Worm (Caenorhabditis elegans) whole organism, L3 larva: ENCODE measurements around the gene H19J13.2.

Experiments
- ama-1 ChIP-seq: fragments of 150-350 bp; optimal IDR thresholded peaks from 2 replicates; lab custom pipeline; 2018
- ceh-28 ChIP-seq: fragments of 150-350 bp; optimal IDR thresholded peaks from 2 replicates; lab custom pipeline; 2014; ENCODE audit warnings: missing biosample characterization, missing genetic modification reagents, missing genetic modification characterization
- egl-27 ChIP-seq: sonication (generic microtip); optimal IDR thresholded peaks from 4 replicates; lab custom pipeline; 2017; ENCODE audit warnings: missing biosample characterization, missing genetic modification reagents, missing genetic modification characterization
- mdl-1 ChIP-seq: fragments of 150-350 bp; optimal IDR thresholded peaks from 2 replicates; lab custom pipeline; 2014; ENCODE audit warnings: missing biosample characterization, missing genetic modification characterization
- mml-1 ChIP-seq: fragments of 150-350 bp; sonication (generic microtip); optimal IDR thresholded peaks from 3 replicates; lab custom pipeline; 2014; ENCODE audit warnings: missing biosample characterization, missing genetic modification characterization
- nfya-1 ChIP-seq: sonication (generic microtip); optimal IDR thresholded peaks from 2 replicates; lab custom pipeline; 2017; ENCODE audit warnings: missing genetic modification characterization, mild to moderate bottlenecking, missing compliant biosample characterization, antibody characterized with exemption, moderate library complexity; ENCODE audit not compliant: insufficient read depth
- nhr-237 ChIP-seq: fragments of 150-350 bp; optimal IDR thresholded peaks from 2 replicates; lab custom pipeline; 2014; ENCODE audit warnings: missing biosample characterization, missing genetic modification characterization
- nhr-28 ChIP-seq: fragments of 150-350 bp; optimal IDR thresholded peaks from 2 replicates; lab custom pipeline; 2014; ENCODE audit warnings: missing biosample characterization, missing genetic modification characterization
- nhr-67 ChIP-seq: fragments of 150-350 bp; optimal IDR thresholded peaks from 2 replicates; lab custom pipeline; 2014; ENCODE audit warnings: missing biosample characterization, missing genetic modification characterization
- skn-1 ChIP-seq: fragments of 150-350 bp; optimal IDR thresholded peaks from 2 replicates; lab custom pipeline; 2014; ENCODE audit warnings: missing biosample characterization, missing genetic modification characterization
- unc-62 ChIP-seq: fragments of 150-350 bp; sonication (generic microtip); optimal IDR thresholded peaks from 4 replicates; lab custom pipeline; 2014; ENCODE audit warnings: missing biosample characterization, missing genetic modification reagents, missing genetic modification characterization
- zag-1 ChIP-seq: fragments of 150-350 bp; optimal IDR thresholded peaks from 2 replicates; lab custom pipeline; 2014; ENCODE audit warnings: missing biosample characterization, missing genetic modification characterization
- ztf-4 ChIP-seq: fragments of 150-350 bp; optimal IDR thresholded peaks from 2 replicates; lab custom pipeline; 2014; ENCODE audit warnings: missing biosample characterization, missing genetic modification characterization

DNA sequence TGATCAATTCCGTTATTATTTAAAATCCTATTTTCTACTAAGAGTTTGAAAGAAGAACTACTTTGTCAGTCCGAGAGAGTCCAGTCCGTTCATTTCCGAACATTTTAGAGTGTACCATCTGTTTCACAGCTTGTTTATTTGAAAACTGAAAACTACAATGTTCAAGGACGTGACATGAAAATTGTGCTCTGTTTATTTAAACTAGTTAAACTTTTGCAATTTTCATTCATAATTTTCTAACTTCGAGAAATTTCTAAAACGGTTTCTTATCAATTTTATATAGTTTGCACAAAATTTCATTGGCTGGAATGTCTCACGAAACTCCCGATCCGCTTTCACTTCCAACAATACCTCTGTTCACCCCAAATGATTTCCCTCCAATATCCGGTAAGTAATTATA is 6.7 kb upstream of the H19J13.2 start, which contains the start of gene C04B4.1:
- TF ChIP-seq mdl-1 (tag; lab: Kevin White, UChicago) (no peak), nhr-28 (tag; lab: Kevin White, UChicago) (no peak), egl-27 (tag; lab: Kevin White, UChicago) (no peak), nfya-1 (tag; lab: Kevin White, UChicago) (no peak), ztf-4 (tag; lab: Kevin White, UChicago) (no peak), zag-1 (no peak), ceh-28 (tag; lab: Kevin White, UChicago) (no peak), nhr-67 (tag; lab: Kevin White, UChicago) (no peak), nhr-237 (no peak), ama-1 (lab: Kevin White, UChicago) (no peak), skn-1 (tag; lab: Kevin White, UChicago) (no peak), mml-1 (tag; lab: Kevin White, UChicago) (no peak), unc-62 (GFP tag; lab: Kevin White, UChicago) (no peak)
